Worm (Caenorhabditis elegans) whole organism, young adult: ENCODE data around the gene T19D2.3.

ENCODE experiments used
- F49E8.2 ChIP-seq: sonication (generic microtip); optimal IDR thresholded peaks from 3 replicates; lab custom pipeline; 2017; ENCODE audit warnings: missing genetic modification characterization, mild to moderate bottlenecking, missing compliant biosample characterization, antibody characterized with exemption, moderate library complexity; ENCODE audit not compliant: insufficient read depth
- ama-1 ChIP-seq, 3 experiments: fragments of 150-350 bp in 1 of 3; sonication (generic microtip) in 2 of 3; optimal IDR thresholded peaks; 2 replicates each; lab custom pipeline; 2014 to 2018; ENCODE audit warnings: missing biosample characterization in 2 of 3, missing genetic modification characterization in 2 of 3, missing genetic modification reagents in 2 of 3
- atf-7 ChIP-seq: sonication (generic microtip); optimal IDR thresholded peaks from 2 replicates; lab custom pipeline; 2017; ENCODE audit warnings: mild to moderate bottlenecking, missing genetic modification characterization, missing compliant biosample characterization
- ets-4 ChIP-seq: fragments of 200-800 bp; sonication (Bioruptor generic); optimal IDR thresholded peaks from 2 replicates; lab custom pipeline; 2018; ENCODE audit warnings: mild to moderate bottlenecking, missing genetic modification characterization, missing compliant biosample characterization
- hmg-1.2 ChIP-seq: fragments of 200-800 bp; sonication (Bioruptor generic); IDR thresholded peaks from 2 replicates; pipeline ENCODE4 v1.3.6; 2022; ENCODE audit warnings: missing genetic modification reagents, missing genetic modification characterization, missing compliant biosample characterization
- pbrm-1 ChIP-seq: fragments of 200-800 bp; sonication (Bioruptor generic); IDR thresholded peaks from 2 replicates; pipeline ENCODE4 v1.3.6; 2022; ENCODE audit warnings: missing genetic modification reagents, missing genetic modification characterization, missing compliant biosample characterization
- unc-62 ChIP-seq: fragments of 150-350 bp; optimal IDR thresholded peaks from 2 replicates; lab custom pipeline; 2014; ENCODE audit warnings: missing biosample characterization, missing genetic modification reagents, missing genetic modification characterization

ce11 chrX:3937483-3937882, 1.6 kb upstream of the T19D2.3 start:
- TF ChIP-seq unc-62 (no peak), F49E8.2 (no peak), atf-7 (tag; lab: Kevin White, UChicago) (no peak), hmg-1.2 (GFP tag; lab: Robert Waterston, UW) (no peak), pbrm-1 (GFP tag; lab: Robert Waterston, UW) (no peak), ets-4 (no peak), ama-1 (optimal IDR thresholded peaks at IDR 0.05; lab: Kevin White, UChicago) (no peak), ama-1 (GFP tag; optimal IDR thresholded peaks at IDR 0.05; lab: Kevin White, UChicago) (no peak)
